Worm (Caenorhabditis elegans) whole organism, dauer: Measurements from ENCODE around the gene melo-3.
"Not testable (repeated sequence)": the region's sequence is repeated elsewhere in the genome, so short reads cannot be mapped to it uniquely, and the experiment has no call there.

ENCODE experiments used
- unc-62 ChIP-seq: sonication (generic microtip); optimal IDR thresholded peaks from 2 replicates; lab custom pipeline; 2017; ENCODE audit warnings: missing biosample characterization, missing genetic modification reagents, missing genetic modification characterization

melo-3 gene

DNA sequence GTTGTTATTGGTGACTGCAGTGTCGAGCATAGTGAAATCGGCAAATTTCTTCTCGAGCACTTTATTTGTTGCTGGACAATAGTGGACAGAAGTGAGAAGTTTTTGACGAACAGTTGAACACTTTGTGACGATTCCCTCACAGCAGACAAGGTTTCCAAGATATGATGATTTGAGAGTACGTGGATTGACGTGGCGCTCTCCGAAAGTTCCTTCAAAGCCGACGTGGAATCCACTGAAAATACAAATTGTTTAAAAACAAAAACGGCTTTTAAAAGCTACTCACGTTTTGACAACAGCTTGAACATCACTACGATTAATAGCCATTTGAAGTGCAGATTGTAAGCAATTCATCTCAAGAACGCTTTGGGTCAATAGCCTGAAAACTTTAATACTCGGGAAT, 22.3 kb upstream of the melo-3 start:
- TF ChIP-seq unc-62 (GFP tag; lab: Kevin White, UChicago): no peak

DNA sequence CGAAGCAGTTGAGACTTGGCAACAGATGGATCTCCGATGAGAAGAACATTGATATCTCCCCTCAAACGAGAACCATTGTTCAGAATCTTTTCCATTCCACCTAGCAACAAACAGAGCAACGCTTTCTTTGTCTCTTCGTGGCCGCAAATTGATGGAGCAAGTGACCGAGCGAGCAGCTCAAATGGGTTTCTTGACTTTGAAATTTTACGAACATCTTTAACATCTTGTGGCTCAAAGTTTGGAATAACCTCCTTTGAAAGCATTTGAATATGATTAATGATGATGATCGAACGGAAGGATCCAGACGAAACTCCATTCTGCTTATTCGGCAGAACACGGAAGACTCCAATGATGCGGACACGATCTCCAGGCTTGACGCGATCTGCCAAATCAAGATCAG, 21.8 kb upstream of the melo-3 start:
- TF ChIP-seq unc-62 (GFP tag; lab: Kevin White, UChicago): no peak

DNA sequence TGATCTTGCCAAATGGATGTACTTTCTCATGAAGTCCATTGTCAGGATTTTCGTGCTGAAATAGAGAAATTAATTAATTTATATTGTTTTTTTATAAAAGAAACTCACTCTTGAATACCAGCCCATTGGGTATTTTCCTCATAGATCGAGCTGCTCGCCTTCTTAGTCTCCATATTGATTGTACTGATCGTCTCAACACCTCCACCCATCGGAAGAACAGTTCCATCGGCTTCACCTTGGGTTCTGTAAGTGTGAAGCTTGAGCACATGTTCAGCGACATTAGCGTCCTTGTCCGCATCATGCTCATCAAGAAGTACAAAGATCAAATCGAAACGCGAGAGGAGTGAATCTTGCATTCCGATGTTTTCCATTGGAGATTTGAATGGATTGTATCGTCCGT, 21.1 kb upstream of the melo-3 start:
- no peak for TF ChIP-seq unc-62 (GFP tag; lab: Kevin White, UChicago)

DNA sequence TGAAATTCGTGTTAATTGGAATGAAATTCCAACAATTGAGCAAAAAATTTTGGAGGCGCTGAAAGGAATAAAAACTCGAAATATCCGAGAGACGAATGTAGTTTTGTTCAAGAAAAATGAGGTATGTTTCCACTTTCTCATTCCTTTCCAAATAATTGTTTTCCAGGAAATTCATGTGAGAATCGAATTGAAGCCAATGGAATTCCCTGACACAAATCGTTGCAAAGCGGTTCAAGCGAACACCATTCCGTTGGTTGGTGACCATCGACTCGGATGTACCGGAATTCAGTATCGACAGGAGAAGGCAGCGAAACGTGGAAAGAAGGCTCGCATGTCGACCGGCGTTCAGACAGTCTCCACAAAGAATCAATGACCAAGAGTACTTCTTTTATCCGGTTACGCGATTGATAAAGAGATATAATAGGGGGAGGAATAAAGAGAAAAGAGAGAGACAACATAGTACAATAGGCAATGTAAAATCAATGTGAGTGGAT, 19.7 kb upstream of the melo-3 start:
- no peak for TF ChIP-seq unc-62 (GFP tag; lab: Kevin White, UChicago)

DNA sequence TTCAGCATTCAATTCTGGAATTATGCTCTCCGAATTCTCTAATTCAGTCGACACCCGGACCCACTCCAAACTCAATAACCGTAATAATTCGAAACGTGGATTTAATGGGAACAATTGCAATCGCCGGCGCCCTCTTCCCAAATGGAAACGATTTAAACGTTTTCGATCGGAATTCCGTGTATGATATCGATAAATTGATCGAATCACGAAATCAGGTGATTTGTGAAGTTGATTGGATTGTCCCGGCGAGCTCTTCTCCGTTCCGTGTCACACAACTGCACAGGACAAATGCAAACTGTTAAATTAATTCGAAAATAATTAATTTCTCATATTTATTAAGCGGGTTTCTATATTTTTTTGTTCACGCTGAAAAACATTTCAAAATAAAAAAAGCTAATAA, 19.2 kb upstream of the melo-3 start, which contains the start of gene C25D7.16:
C25D7.16 (plus strand) TSS at position 301 of the 400 bp plus-strand sequence.
- no peak for TF ChIP-seq unc-62 (GFP tag; lab: Kevin White, UChicago)

DNA sequence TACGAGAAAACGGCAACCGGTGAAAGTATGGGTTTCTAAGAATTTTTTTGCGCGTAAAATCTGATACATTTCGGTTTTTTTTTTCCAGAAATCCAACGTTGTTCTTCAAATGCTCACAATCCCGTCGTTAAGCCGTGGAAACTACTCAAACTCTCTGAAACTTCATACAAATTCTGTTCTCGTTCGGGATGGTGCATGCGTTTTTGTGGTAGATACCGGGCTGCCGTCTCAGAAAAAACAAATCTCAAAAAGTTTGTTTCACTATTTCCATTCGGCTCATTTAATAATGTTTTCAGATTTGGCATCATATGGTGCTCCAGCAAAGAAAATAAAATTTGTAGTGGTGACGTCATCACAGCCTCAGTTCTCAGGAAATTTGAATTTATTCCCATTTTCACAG, 18.1 kb upstream of the melo-3 start:
- no peak for TF ChIP-seq unc-62 (GFP tag; lab: Kevin White, UChicago)

DNA sequence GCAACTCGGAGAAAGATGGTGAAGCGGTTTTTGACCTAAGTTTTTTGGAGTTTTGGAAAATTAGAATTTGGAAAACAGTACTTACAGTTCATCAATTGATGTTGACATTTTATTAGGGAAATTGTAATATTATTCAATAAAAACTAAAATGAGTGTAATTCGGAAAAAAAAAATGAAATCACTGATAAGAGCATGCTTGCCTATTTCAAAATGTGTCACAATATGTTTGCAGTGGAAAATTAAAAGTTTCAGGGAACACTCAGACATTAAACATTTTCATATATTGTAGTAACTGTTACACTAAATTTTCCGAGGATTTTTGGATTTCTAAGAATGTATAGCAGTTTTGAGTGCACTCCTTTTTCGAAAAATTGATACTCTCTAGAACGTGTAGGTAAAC, 15.7 kb upstream of the melo-3 start, which contains the start of the genes fbxa-82 and C25D7.5:
fbxa-82 (minus strand) TSS at position 163 of the 400 bp plus-strand sequence.
C25D7.5 (plus strand) TSS at position 283 of the 400 bp plus-strand sequence.
- no peak for TF ChIP-seq unc-62 (GFP tag; lab: Kevin White, UChicago)

DNA sequence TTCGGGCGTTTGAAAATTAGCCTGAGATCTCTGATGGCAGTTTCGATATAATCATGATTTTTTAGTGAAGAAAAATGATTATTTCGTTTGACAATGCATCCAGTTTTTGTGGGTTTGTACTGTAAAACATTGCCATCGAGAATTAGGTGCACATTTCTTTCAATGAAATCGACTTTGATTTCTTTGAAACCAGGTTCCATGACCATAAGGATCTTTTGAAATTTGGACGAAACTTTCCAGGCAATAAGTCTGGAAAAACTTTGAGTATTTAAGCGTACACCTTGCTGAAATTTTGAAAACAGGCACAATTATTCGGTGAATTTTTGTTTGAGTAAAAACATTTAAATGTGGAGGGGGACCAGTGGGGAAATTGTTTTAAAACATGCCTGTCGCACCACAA, 15.1 kb upstream of the melo-3 start:
- no peak for TF ChIP-seq unc-62 (GFP tag; lab: Kevin White, UChicago)

DNA sequence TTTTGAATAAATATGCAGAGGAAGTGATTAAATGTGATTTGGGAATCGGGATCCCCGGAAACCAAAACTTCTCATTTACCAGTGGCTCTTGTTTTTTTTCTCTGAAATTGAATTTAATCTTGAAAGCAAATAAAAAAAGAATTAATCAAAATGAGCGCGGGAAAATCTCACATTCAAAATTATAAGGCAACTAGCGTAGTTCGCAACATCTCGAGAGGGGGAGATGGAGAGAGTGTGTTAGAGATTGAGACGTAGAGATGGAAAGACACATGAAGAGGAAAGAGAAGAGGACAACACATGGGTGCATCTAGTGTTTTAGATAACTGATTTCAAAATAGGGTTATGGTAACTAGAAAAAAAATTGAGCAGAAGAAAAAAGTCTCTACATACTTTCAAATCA, 11.4 kb upstream of the melo-3 start, which contains the start of gene sdc-3:
sdc-3 (minus strand) TSS at position 101 of the 400 bp plus-strand sequence.
- no peak for TF ChIP-seq unc-62 (GFP tag; lab: Kevin White, UChicago)

DNA sequence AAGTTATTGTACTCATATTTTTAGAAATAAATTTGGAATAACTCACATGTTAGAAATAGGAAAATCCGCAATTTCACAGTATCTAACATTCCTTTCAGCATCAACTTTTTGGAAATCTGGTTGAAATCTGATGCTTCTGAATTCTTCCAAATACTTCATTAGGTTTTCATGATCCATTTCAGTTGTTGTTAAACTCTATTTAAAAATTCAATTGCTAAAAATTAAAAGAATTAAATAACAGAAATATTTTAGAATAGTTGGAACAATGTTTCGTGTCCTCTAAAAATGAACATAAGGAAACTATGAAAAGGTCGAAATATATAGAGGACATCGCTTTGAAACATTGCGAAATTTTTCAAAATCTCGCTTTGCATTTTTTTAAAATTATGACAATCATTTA, 5.3 kb downstream of the melo-3 start, which contains the start of gene cng-1:
cng-1 (minus strand) TSS at position 101 of the 400 bp plus-strand sequence.
- not testable (repeated sequence) for TF ChIP-seq unc-62 (GFP tag; lab: Kevin White, UChicago)

DNA sequence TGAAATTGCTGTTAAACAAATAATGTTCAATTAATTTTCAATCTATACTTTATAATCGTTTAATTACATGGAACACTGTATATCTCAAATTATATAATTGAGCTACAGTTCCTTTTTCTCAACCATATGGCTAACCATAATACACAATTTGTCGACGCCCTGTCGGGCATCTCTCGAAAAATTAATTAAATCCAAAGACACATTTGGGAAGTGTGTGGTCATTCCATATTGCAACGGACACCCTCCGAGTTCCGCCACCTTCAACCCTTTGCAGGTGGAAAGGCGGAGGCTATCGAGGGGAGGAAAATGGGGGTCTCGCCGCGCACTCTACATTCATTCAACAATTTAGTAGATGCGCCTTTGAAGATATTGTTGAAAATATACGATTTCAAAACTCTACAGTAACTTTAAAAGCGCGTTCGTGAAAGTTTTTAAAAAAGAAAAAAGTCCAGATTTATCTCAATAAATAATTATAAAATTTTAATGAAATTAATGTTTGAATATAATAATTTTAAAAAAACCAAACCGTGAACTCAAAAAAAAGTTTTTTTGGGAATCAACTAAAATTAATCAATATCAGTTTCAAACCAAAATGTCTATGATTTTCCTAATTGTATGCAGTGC, 7.7 kb downstream of the melo-3 start, which contains the start of gene F14H8.8:
F14H8.8 (plus strand) TSS at position 574 of the 624 bp plus-strand sequence.
- no peak for TF ChIP-seq unc-62 (GFP tag; lab: Kevin White, UChicago)

DNA sequence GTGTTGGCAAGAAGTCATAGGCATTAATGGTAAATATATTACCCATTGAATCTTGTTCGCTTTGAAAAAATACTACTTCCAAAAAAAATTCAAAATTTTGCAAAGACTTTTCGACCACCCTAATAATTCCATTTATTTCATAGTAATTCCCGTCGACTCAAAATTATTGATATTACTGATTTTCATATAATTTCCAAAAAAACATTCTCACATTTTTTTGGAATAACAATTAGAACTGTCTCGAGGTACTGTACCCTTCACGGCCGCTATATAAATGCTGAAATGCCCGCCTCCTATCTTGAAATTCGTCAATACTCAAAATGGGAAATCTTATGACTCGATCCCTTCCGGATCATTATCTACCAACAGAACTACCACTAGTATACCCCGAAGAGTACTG, 13.1 kb downstream of the melo-3 start, which contains the start of gene F14H8.4:
F14H8.4 (plus strand) TSS at position 301 of the 400 bp plus-strand sequence.
- TF ChIP-seq unc-62 (GFP tag; lab: Kevin White, UChicago): no peak

DNA sequence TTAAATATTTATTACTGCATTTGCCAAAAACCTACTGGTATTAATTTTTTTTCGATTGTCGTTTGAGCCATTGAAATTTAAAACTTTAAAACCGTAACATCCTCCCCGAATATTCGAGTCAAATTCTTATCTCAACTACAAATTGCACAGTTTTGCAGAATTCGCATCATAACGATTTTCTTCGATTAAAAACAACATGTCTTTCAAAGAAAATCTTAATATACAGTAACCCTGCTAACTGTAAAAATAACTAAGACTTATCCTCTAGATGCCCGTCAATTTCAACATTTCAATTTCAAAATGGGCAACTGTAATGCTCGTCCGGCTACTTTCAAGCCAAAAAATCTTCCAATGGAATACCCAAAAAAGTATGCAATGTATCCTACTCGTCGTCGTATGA, 15.9 kb downstream of the melo-3 start, which contains the start of gene F14H8.5:
F14H8.5 (plus strand) TSS at position 301 of the 400 bp plus-strand sequence.
- no peak for TF ChIP-seq unc-62 (GFP tag; lab: Kevin White, UChicago)

DNA sequence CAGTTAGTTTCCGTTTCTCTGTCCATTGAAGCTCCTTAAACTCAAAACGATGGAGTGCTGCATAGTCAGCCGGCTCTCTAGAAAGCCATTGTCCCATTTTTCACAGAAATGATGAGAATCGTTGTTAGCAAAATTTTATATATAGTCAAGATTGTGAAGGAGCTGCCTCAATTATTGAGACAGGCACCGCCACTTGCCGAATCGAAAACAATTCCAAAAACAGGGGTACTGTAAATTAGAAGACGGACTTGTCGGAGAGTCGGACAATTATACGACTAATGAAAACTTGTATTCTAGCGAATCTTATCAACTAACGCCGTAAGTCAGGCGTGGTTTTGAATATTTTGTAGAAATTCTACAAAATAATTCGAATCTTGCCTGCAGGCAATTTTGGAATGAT, 16.4 kb downstream of the melo-3 start, which contains the start of gene F14H8.2:
F14H8.2 (minus strand) TSS at position 101 of the 400 bp plus-strand sequence.
- no peak for TF ChIP-seq unc-62 (GFP tag; lab: Kevin White, UChicago)

DNA sequence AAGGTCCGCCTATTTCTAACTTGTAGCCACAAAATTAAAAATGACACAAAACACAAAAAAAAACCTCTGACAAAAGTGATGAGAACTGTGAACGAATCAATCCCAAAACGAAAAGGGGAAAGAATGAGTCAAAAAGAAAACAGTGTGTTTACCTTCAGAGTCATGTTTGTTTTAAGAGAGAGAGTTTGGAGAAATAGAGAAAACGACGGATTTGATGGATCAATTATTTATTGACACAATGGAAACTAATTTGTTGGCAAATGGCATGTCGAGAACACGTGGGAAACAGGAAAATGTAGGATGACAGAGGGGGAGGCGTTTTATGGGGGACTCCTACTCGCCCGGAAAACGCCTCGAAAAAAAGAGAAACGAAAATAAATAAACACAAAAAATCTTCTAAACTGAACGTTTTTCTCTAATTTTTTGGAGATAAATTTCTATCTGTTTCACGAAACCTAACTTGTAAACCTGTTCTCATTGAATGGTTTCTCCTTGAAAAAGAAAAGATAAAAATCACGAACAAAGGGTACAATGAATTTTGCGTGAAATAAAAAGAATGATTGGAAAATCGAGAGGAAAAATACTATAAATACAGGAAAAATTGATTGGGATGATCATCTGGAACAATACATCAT, 19.8 kb downstream of the melo-3 start:
- TF ChIP-seq unc-62 (GFP tag; lab: Kevin White, UChicago): no peak

DNA sequence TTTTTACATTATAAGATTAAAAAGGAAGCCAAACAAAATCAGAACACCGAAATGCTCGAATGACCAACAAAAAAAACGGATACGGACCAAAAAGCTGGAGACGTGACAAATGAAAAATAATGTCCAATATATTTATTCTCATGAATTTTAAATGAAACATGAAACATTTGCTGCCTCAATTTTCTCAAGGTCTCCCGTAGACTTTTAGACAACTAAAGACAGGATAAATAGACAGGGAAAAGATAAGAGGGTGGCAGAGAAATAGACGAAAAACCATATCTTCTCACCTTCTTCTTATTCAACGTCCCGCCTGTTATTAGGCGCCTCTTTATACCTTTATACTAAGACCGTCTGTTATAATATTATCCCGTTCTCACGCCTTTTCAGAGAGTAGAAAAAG, 20.9 kb downstream of the melo-3 start:
- no peak for TF ChIP-seq unc-62 (GFP tag; lab: Kevin White, UChicago)
